Worm (Caenorhabditis elegans) whole organism, mixed stage, embryonic: ENCODE measurements around the gene ltah-1.2.

ENCODE experiments used
- ceh-43 ChIP-seq: fragments of 200-800 bp; sonication (Bioruptor generic); optimal IDR thresholded peaks from 2 replicates; lab custom pipeline; 2018; ENCODE audit warnings: mild to moderate bottlenecking, missing genetic modification characterization, moderate library complexity, missing compliant biosample characterization
- lin-32 ChIP-seq: fragments of 200-800 bp; sonication (Bioruptor generic); optimal IDR thresholded peaks from 2 replicates; lab custom pipeline; 2018; ENCODE audit warnings: mild to moderate bottlenecking, missing genetic modification characterization, missing compliant biosample characterization
- mep-1 ChIP-seq: fragments of 150-350 bp; optimal IDR thresholded peaks from 2 replicates; lab custom pipeline; 2017; ENCODE audit warnings: missing biosample characterization, missing genetic modification reagents, missing genetic modification characterization, inconsistent platforms
- pha-4 ChIP-seq: fragments of 150-350 bp; optimal IDR thresholded peaks from 2 replicates; lab custom pipeline; 2018; ENCODE audit warnings: missing biosample characterization, missing genetic modification reagents, missing genetic modification characterization

ce11 chrIV:3611845-3612244 lies 1.0 kb downstream of the ltah-1.2 start:
- TF ChIP-seq lin-32 (GFP tag; lab: Kevin White, UChicago), result no peak
- no peak for TF ChIP-seq mep-1 (tag; lab: Kevin White, UChicago)
- TF ChIP-seq ceh-43 (GFP tag; lab: Kevin White, UChicago), result no peak
- no peak for TF ChIP-seq pha-4 (tag; lab: Kevin White, UChicago)
